Fruit fly (Drosophila melanogaster) whole organism, embryonic: Measurements from ENCODE around the gene Mct1.

ENCODE experiments used
- BEAF-32 ChIP-seq: fragments of 200-800 bp; sonication (Bioruptor generic); optimal IDR thresholded peaks from 3 replicates; lab custom pipeline; 2017; ENCODE audit warnings: missing biosample characterization, missing genetic modification characterization, mild to moderate bottlenecking, moderate library complexity, missing genetic modification reagents
- CG11456 ChIP-seq: fragments of 200-800 bp; sonication (Bioruptor generic); IDR thresholded peaks from 3 replicates; pipeline ENCODE4 v1.3.6; 2022; ENCODE audit warnings: missing biosample characterization, missing genetic modification characterization
- CG12071 ChIP-seq: fragments of 200-800 bp; sonication (Bioruptor generic); optimal IDR thresholded peaks from 3 replicates; lab custom pipeline; 2018; ENCODE audit warnings: missing biosample characterization, mild to moderate bottlenecking, missing genetic modification characterization
- CG12155 ChIP-seq: fragments of 200-800 bp; sonication (Bioruptor generic); optimal IDR thresholded peaks from 3 replicates; lab custom pipeline; 2016; ENCODE audit warnings: missing biosample characterization, missing genetic modification characterization
- CG12659 ChIP-seq: fragments of 200-800 bp; sonication (Bioruptor generic); optimal IDR thresholded peaks from 3 replicates; lab custom pipeline; 2017; ENCODE audit warnings: mild to moderate bottlenecking, missing biosample characterization, missing genetic modification reagents, missing genetic modification characterization
- CG13296 ChIP-seq: fragments of 200-800 bp; sonication (Bioruptor generic); optimal IDR thresholded peaks from 3 replicates; lab custom pipeline; 2018; ENCODE audit warnings: missing biosample characterization, mild to moderate bottlenecking, missing genetic modification characterization
- CG15073 ChIP-seq: fragments of 200-800 bp; sonication (Bioruptor generic); optimal IDR thresholded peaks from 2 replicates; lab custom pipeline; 2016; ENCODE audit warnings: missing biosample characterization, missing genetic modification characterization
- CG2678 ChIP-seq: fragments of 200-800 bp; sonication (Bioruptor generic); optimal IDR thresholded peaks from 3 replicates; lab custom pipeline; 2019; ENCODE audit warnings: missing biosample characterization, mild to moderate bottlenecking, missing genetic modification characterization, moderate library complexity
- CG3281 ChIP-seq: fragments of 200-800 bp; sonication (Bioruptor generic); optimal IDR thresholded peaks from 3 replicates; lab custom pipeline; 2017; ENCODE audit warnings: missing biosample characterization, mild to moderate bottlenecking, missing genetic modification characterization
- CG5245 ChIP-seq: fragments of 200-800 bp; sonication (Bioruptor generic); optimal IDR thresholded peaks from 3 replicates; lab custom pipeline; 2016; ENCODE audit warnings: missing biosample characterization, missing genetic modification characterization
- CG7556 ChIP-seq: fragments of 200-800 bp; sonication (Bioruptor generic); optimal IDR thresholded peaks from 2 replicates; lab custom pipeline; 2017; ENCODE audit warnings: missing biosample characterization, mild to moderate bottlenecking, missing genetic modification characterization
- CHES-1-like ChIP-seq: fragments of 200-800 bp; sonication (Bioruptor generic); optimal IDR thresholded peaks from 2 replicates; lab custom pipeline; 2016; ENCODE audit warnings: missing biosample characterization, missing genetic modification characterization
- D19A ChIP-seq: fragments of 200-800 bp; optimal IDR thresholded peaks from 3 replicates; lab custom pipeline; 2019; ENCODE audit warnings: missing biosample characterization, mild to moderate bottlenecking, missing genetic modification characterization, moderate library complexity
- Doc2 ChIP-seq: fragments of 200-800 bp; sonication (Bioruptor generic); IDR thresholded peaks from 2 replicates; pipeline ENCODE4 v1.3.6; 2022; ENCODE audit warnings: missing biosample characterization, missing genetic modification characterization
- Doc3 ChIP-seq: fragments of 200-800 bp; sonication (Bioruptor generic); IDR thresholded peaks from 3 replicates; pipeline ENCODE4 v1.3.6; 2022; ENCODE audit warnings: missing biosample characterization, missing genetic modification characterization; ENCODE audit not compliant: partially characterized antibody
- ERR ChIP-seq: fragments of 200-800 bp; sonication (Bioruptor generic); optimal IDR thresholded peaks from 2 replicates; lab custom pipeline; 2016; ENCODE audit warnings: missing biosample characterization, missing genetic modification characterization
- Ets97D ChIP-seq: fragments of 200-800 bp; sonication (Bioruptor generic); optimal IDR thresholded peaks from 3 replicates; lab custom pipeline; 2016; ENCODE audit warnings: missing biosample characterization, missing genetic modification characterization
- Fer3 ChIP-seq: fragments of 200-800 bp; sonication (Bioruptor generic); optimal IDR thresholded peaks from 2 replicates; lab custom pipeline; 2018; ENCODE audit warnings: missing biosample characterization, mild to moderate bottlenecking, missing genetic modification characterization, moderate library complexity
- Gug ChIP-seq: fragments of 200-800 bp; sonication (Bioruptor generic); IDR thresholded peaks from 4 replicates; pipeline ENCODE4 v1.3.6; 2022; ENCODE audit warnings: missing biosample characterization, missing genetic modification characterization
- HHEX ChIP-seq: fragments of 200-800 bp; sonication (Bioruptor generic); optimal IDR thresholded peaks from 3 replicates; lab custom pipeline; 2017; ENCODE audit warnings: missing biosample characterization, mild to moderate bottlenecking, missing genetic modification characterization, missing genetic modification reagents
- Hr51 ChIP-seq, 2 experiments: fragments of 200-800 bp; sonication (Bioruptor generic); optimal IDR thresholded peaks; 2 replicates in 1 of 2; 3 replicates in 1 of 2; lab custom pipeline; 2016 to 2018; ENCODE audit warnings: missing biosample characterization in 2 of 2, missing genetic modification characterization in 2 of 2, mild to moderate bottlenecking in 1 of 2, moderate library complexity in 1 of 2
- MTF-1 ChIP-seq: fragments of 200-800 bp; sonication (Bioruptor generic); optimal IDR thresholded peaks from 2 replicates; lab custom pipeline; 2018; ENCODE audit warnings: missing biosample characterization, mild to moderate bottlenecking, missing genetic modification characterization, borderline replicate concordance
- Nf-YB ChIP-seq: fragments of 200-800 bp; sonication (Bioruptor generic); optimal IDR thresholded peaks from 3 replicates; lab custom pipeline; 2019; ENCODE audit warnings: missing biosample characterization, mild to moderate bottlenecking, missing genetic modification characterization, moderate library complexity
- NfI ChIP-seq: fragments of 200-800 bp; sonication (Bioruptor generic); optimal IDR thresholded peaks from 3 replicates; lab custom pipeline; 2018; ENCODE audit warnings: missing biosample characterization, mild to moderate bottlenecking, missing genetic modification characterization, moderate library complexity
- Sox102F ChIP-seq: fragments of 200-800 bp; sonication (Bioruptor generic); optimal IDR thresholded peaks from 2 replicates; lab custom pipeline; 2018; ENCODE audit warnings: missing biosample characterization, mild to moderate bottlenecking, missing genetic modification characterization, moderate library complexity
- Taf1 ChIP-seq: fragments of 200-800 bp; sonication (Bioruptor generic); IDR thresholded peaks from 2 replicates; pipeline ENCODE4 v1.3.6; 2022; ENCODE audit warnings: missing biosample characterization, missing genetic modification characterization
- Usf ChIP-seq: fragments of 200-800 bp; sonication (Bioruptor generic); optimal IDR thresholded peaks from 2 replicates; lab custom pipeline; 2017; ENCODE audit warnings: missing genotype, missing biosample characterization, missing genetic modification characterization
- al ChIP-seq: fragments of 200-800 bp; sonication (Bioruptor generic); IDR thresholded peaks from 2 replicates; pipeline ENCODE4 v1.3.6; 2022; ENCODE audit warnings: missing biosample characterization, missing genetic modification characterization
- caup ChIP-seq: fragments of 200-800 bp; sonication (Bioruptor generic); optimal IDR thresholded peaks from 3 replicates; lab custom pipeline; 2017; ENCODE audit warnings: missing biosample characterization, mild to moderate bottlenecking, missing genetic modification characterization, moderate library complexity; ENCODE audit not compliant: severe bottlenecking
- corto ChIP-seq: fragments of 200-800 bp; sonication (Bioruptor generic); optimal IDR thresholded peaks from 2 replicates; lab custom pipeline; 2016; ENCODE audit warnings: missing biosample characterization, mild to moderate bottlenecking, missing genetic modification characterization, moderate library complexity
- danr ChIP-seq: fragments of 200-800 bp; sonication (Bioruptor generic); IDR thresholded peaks from 2 replicates; pipeline ENCODE4 v1.3.6; 2022; ENCODE audit warnings: missing biosample characterization, missing genetic modification characterization
- gce ChIP-seq: fragments of 200-800 bp; sonication (Bioruptor generic); IDR thresholded peaks from 3 replicates; pipeline ENCODE4 v1.3.6; 2022; ENCODE audit warnings: missing biosample characterization, missing genetic modification characterization
- gcm2 ChIP-seq: fragments of 200-800 bp; sonication (Bioruptor generic); optimal IDR thresholded peaks from 2 replicates; lab custom pipeline; 2016; ENCODE audit warnings: missing biosample characterization, missing genetic modification characterization
- gfzf ChIP-seq: fragments of 200-800 bp; sonication (Bioruptor generic); optimal IDR thresholded peaks from 2 replicates; lab custom pipeline; 2016; ENCODE audit warnings: missing biosample characterization, mild to moderate bottlenecking, missing genetic modification characterization, moderate library complexity
- gro ChIP-seq: fragments of 200-800 bp; sonication (Bioruptor generic); optimal IDR thresholded peaks from 2 replicates; lab custom pipeline; 2016; ENCODE audit warnings: missing biosample characterization, missing genetic modification characterization
- h ChIP-seq: fragments of >200 bp; optimal IDR thresholded peaks from 2 replicates; lab custom pipeline; 2017
- her ChIP-seq: fragments of 200-800 bp; sonication (Bioruptor generic); optimal IDR thresholded peaks from 2 replicates; lab custom pipeline; 2016; ENCODE audit warnings: missing biosample characterization, missing genetic modification characterization
- hkb ChIP-seq, 2 experiments: fragments of 200-800 bp in 1 of 2; fragments of >200 bp in 1 of 2; sonication (Bioruptor generic) in 1 of 2; IDR thresholded peaks in 1 of 2; optimal IDR thresholded peaks in 1 of 2; 2 replicates each; pipeline versions ENCODE4 v1.3.6 to Lab custom; 2017 to 2022; ENCODE audit warnings: missing biosample characterization in 1 of 2, missing genetic modification characterization in 1 of 2
- lola ChIP-seq, 3 experiments: fragments of >200 bp in 2 of 3; fragments of 200-800 bp in 1 of 3; sonication (Bioruptor generic) in 1 of 3; optimal IDR thresholded peaks; 2 replicates each; lab custom pipeline; 2017 to 2019; ENCODE audit warnings: missing biosample characterization in 3 of 3, missing genetic modification characterization in 3 of 3, mild to moderate bottlenecking in 1 of 3, moderate library complexity in 1 of 3
- psq ChIP-seq: fragments of 200-800 bp; sonication (Bioruptor generic); optimal IDR thresholded peaks from 2 replicates; lab custom pipeline; 2017; ENCODE audit warnings: missing biosample characterization, missing genetic modification characterization
- rib ChIP-seq: fragments of 200-800 bp; sonication (Bioruptor generic); IDR thresholded peaks from 2 replicates; pipeline ENCODE4 v1.3.6; 2022; ENCODE audit warnings: missing biosample characterization, missing genetic modification characterization
- sens ChIP-seq: fragments of 200-800 bp; sonication (Bioruptor generic); peaks from one replicate; lab custom pipeline; 2016; ENCODE audit warnings: missing biosample characterization, missing genetic modification characterization
- shn ChIP-seq: fragments of 200-800 bp; sonication (Bioruptor generic); optimal IDR thresholded peaks from 3 replicates; lab custom pipeline; 2016; ENCODE audit warnings: missing biosample characterization, missing genetic modification characterization
- twi ChIP-seq: fragments of 200-800 bp; optimal IDR thresholded peaks from 2 replicates; lab custom pipeline; 2019; ENCODE audit warnings: missing biosample characterization, mild to moderate bottlenecking, missing genetic modification characterization, moderate library complexity

Gene Mct1

DNA sequence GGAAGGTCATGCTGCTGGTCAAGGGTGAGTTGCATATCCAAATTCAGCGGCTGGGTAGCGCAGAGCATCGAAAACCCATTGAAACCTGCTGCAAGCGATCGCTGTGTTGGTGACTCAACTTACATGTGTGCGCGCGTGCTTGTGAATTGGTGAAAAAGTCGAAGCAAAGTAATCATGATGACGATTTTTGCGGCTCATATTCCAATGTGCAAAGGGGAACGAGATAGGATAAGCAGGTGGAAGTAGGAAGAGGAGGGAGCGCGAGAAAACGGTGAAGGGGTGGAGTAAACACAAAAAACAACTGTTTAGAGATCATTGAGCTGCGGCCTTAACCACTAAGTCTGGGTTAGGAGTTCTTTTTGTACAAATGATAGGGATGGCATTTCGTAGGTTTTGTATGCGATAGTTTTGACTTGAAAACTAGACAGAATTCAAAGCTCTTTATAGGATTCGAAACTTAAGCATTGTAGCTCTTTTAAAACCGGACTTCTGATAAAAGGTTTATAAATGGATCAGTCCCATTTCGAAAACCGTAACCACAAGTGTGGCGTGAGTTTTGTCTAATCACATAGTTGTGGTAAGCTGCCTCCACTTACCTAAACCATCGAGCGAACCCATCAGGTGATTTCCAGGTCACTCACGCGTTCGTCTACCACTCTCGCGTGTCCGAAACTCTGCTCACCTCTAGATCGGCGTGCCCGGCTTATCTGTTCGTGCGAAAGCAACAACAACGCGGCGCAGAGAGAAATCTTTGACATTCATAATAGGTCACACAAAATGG lies 43.1 kb upstream of the Mct1 start (continued):
- TF ChIP-seq Sox102F (GFP tag; lab: Kevin White, UChicago) (peak; percentile 21), shn (GFP tag; lab: Kevin White, UChicago) (peak; percentile 22), Nf-YB (no peak), Doc2 (GFP tag; lab: Robert Waterston, UW) (no peak), NfI (GFP tag; lab: Kevin White, UChicago) (peak; percentile 23), Fer3 (tag; lab: Kevin White, UChicago) (peak; percentile 7), caup (peak; percentile 7), MTF-1 (no peak), lola (GFP tag; optimal IDR thresholded peaks at IDR 0.05; lab: Kevin White, UChicago) (peak in 1 of 3 experiments; percentile 30), rib (GFP tag; lab: Robert Waterston, UW) (0 out of 2 replicates have a peak, but pooled peaks have one; percentile 37), CG12071 (GFP tag; lab: Kevin White, UChicago) (no peak), CG15073 (GFP tag; lab: Kevin White, UChicago) (no peak), Taf1 (GFP tag; lab: Robert Waterston, UW) (0 out of 2 replicates have a peak, but pooled peaks have one; percentile 35), psq (no peak), CG12155 (GFP tag; lab: Kevin White, UChicago) (peak; percentile 25), ERR (peak; percentile 47), CG12659 (GFP tag; lab: Kevin White, UChicago) (peak; percentile 21), D19A (tag; lab: Kevin White, UChicago) (no peak), corto (GFP tag; lab: Kevin White, UChicago) (peak; percentile 67), Ets97D (GFP tag; lab: Kevin White, UChicago) (no peak), sens (peak; percentile 81), Doc3 (GFP tag; lab: Robert Waterston, UW) (peak; percentile 78), her (peak; percentile 0), al (GFP tag; lab: Robert Waterston, UW) (0 out of 2 replicates have a peak, but pooled peaks have one; percentile 33), gfzf (GFP tag; lab: Kevin White, UChicago) (peak; percentile 13), CG11456 (0 out of 3 replicates have a peak, but pooled peaks have one; percentile 16), CG7556 (GFP tag; lab: Kevin White, UChicago) (peak; percentile 50), gce (GFP tag; lab: Robert Waterston, UW) (no peak), Usf (GFP tag; lab: Kevin White, UChicago) (peak; percentile 36), HHEX (GFP tag; lab: Kevin White, UChicago) (peak; percentile 2), danr (0 out of 2 replicates have a peak, but pooled peaks have one; percentile 20), h (lab: Kevin White, UChicago) (no peak), twi (tag; lab: Kevin White, UChicago) (peak; percentile 6), CG13296 (peak; percentile 31), CHES-1-like (GFP tag; lab: Kevin White, UChicago) (peak; percentile 20), CG2678 (peak; percentile 60), gro (peak; percentile 46), gcm2 (no peak), BEAF-32 (GFP tag; lab: Kevin White, UChicago) (peak; percentile 83), Hr51 (GFP tag; optimal IDR thresholded peaks at IDR 0.05; lab: Kevin White, UChicago) (peak in 1 of 2 experiments; percentile 28), Gug (GFP tag; lab: Robert Waterston, UW) (peak; percentile 30; the same call in 1 of the 4 replicates), CG5245 (GFP tag; lab: Kevin White, UChicago) (peak; percentile 3), hkb (optimal IDR thresholded peaks at IDR 0.05; lab: Kevin White, UChicago) (no peak), hkb (GFP tag; IDR thresholded peaks at IDR 0.05; lab: Robert Waterston, UW) (0 out of 2 replicates have a peak, but pooled peaks have one; percentile 29), CG3281 (peak; percentile 3)
